Worm (Caenorhabditis elegans) whole organism, L3 larva: ENCODE measurements around the gene blos-8.

Source experiments
- aly-2 ChIP-seq: fragments of 150-350 bp; optimal IDR thresholded peaks from 2 replicates; lab custom pipeline; 2014; ENCODE audit warnings: missing biosample characterization, missing genetic modification characterization
- daf-12 ChIP-seq: fragments of 150-350 bp; optimal IDR thresholded peaks from 2 replicates; lab custom pipeline; 2014; ENCODE audit warnings: missing biosample characterization, missing genetic modification reagents, missing genetic modification characterization
- fkh-10 ChIP-seq: sonication (generic microtip); optimal IDR thresholded peaks from 2 replicates; lab custom pipeline; 2017; ENCODE audit warnings: missing biosample characterization, missing genetic modification reagents, missing genetic modification characterization
- nhr-11 ChIP-seq: fragments of 150-350 bp; optimal IDR thresholded peaks from 2 replicates; lab custom pipeline; 2014; ENCODE audit warnings: missing biosample characterization, missing genetic modification characterization
- nhr-76 ChIP-seq: fragments of 150-350 bp; sonication (generic microtip); optimal IDR thresholded peaks from 5 replicates; lab custom pipeline; 2014; ENCODE audit warnings: missing biosample characterization, missing genetic modification characterization
- skn-1 ChIP-seq: fragments of 150-350 bp; optimal IDR thresholded peaks from 2 replicates; lab custom pipeline; 2014; ENCODE audit warnings: missing biosample characterization, missing genetic modification characterization

ce11 chrX:15446292-15446794, 15.3 kb upstream of the blos-8 start, which contains the start of gene R03A10.5:
- no peak for TF ChIP-seq nhr-76 (tag; lab: Kevin White, UChicago)
- TF ChIP-seq fkh-10: no peak
- no peak for TF ChIP-seq aly-2 (tag; lab: Kevin White, UChicago)
- TF ChIP-seq skn-1 (tag; lab: Kevin White, UChicago): no peak
- TF ChIP-seq nhr-11 (tag; lab: Kevin White, UChicago): no peak
- TF ChIP-seq daf-12 (tag; lab: Kevin White, UChicago): no peak
